Worm (Caenorhabditis elegans) whole organism, mixed stage, embryonic: ENCODE data around the gene picc-1.

Experiments used
- M03D4.4 ChIP-seq: sonication (generic microtip); optimal IDR thresholded peaks from 2 replicates; lab custom pipeline; 2017; ENCODE audit warnings: mild to moderate bottlenecking, missing genetic modification characterization, missing compliant biosample characterization
- bed-3 ChIP-seq: fragments of 200-800 bp; sonication (Bioruptor generic); optimal IDR thresholded peaks from 3 replicates; lab custom pipeline; 2018; ENCODE audit warnings: mild to moderate bottlenecking, missing genetic modification characterization, moderate library complexity, missing compliant biosample characterization
- blmp-1 ChIP-seq: fragments of 150-350 bp; optimal IDR thresholded peaks from 2 replicates; lab custom pipeline; 2014; ENCODE audit warnings: missing biosample characterization, missing genetic modification characterization
- ceh-39 ChIP-seq: fragments of 150-350 bp; optimal IDR thresholded peaks from 2 replicates; lab custom pipeline; 2014; ENCODE audit warnings: missing biosample characterization, missing genetic modification characterization
- ceh-43 ChIP-seq: fragments of 200-800 bp; sonication (Bioruptor generic); optimal IDR thresholded peaks from 2 replicates; lab custom pipeline; 2018; ENCODE audit warnings: mild to moderate bottlenecking, missing genetic modification characterization, moderate library complexity, missing compliant biosample characterization
- ceh-83 ChIP-seq: fragments of 200-800 bp; sonication (Bioruptor generic); optimal IDR thresholded peaks from 2 replicates; lab custom pipeline; 2018; ENCODE audit warnings: mild to moderate bottlenecking, missing genetic modification characterization, missing compliant biosample characterization
- ces-1 ChIP-seq: fragments of 150-350 bp; optimal IDR thresholded peaks from 2 replicates; lab custom pipeline; 2014; ENCODE audit warnings: missing biosample characterization, missing genetic modification reagents, missing genetic modification characterization
- cnd-1 ChIP-seq: fragments of 200-800 bp; sonication (Bioruptor generic); optimal IDR thresholded peaks from 2 replicates; lab custom pipeline; 2018; ENCODE audit warnings: mild to moderate bottlenecking, missing genetic modification characterization, missing compliant biosample characterization
- drap-1 ChIP-seq: fragments of 200-800 bp; sonication (Bioruptor generic); optimal IDR thresholded peaks from 3 replicates; lab custom pipeline; 2018; ENCODE audit warnings: mild to moderate bottlenecking, missing genetic modification characterization, missing compliant biosample characterization
- elt-1 ChIP-seq: sonication (generic microtip); optimal IDR thresholded peaks from 2 replicates; lab custom pipeline; 2017; ENCODE audit warnings: missing genetic modification characterization, mild to moderate bottlenecking, missing compliant biosample characterization, antibody characterized with exemption, moderate library complexity, borderline replicate concordance; ENCODE audit not compliant: insufficient read depth
- elt-3 ChIP-seq: fragments of 150-350 bp; optimal IDR thresholded peaks from 2 replicates; lab custom pipeline; 2014; ENCODE audit warnings: missing biosample characterization, missing genetic modification characterization
- flh-1 ChIP-seq: fragments of 200-800 bp; sonication (Bioruptor generic); optimal IDR thresholded peaks from 2 replicates; lab custom pipeline; 2018; ENCODE audit warnings: mild to moderate bottlenecking, missing genetic modification characterization, moderate library complexity, missing compliant biosample characterization
- ham-2 ChIP-seq: fragments of 200-800 bp; sonication (Bioruptor generic); optimal IDR thresholded peaks from 2 replicates; lab custom pipeline; 2018; ENCODE audit warnings: mild to moderate bottlenecking, missing genetic modification characterization, missing compliant biosample characterization
- hlh-1 ChIP-seq: fragments of 150-350 bp; optimal IDR thresholded peaks from 2 replicates; lab custom pipeline; 2014; ENCODE audit warnings: missing biosample characterization, missing genetic modification reagents, missing genetic modification characterization
- lin-13 ChIP-seq: fragments of 150-350 bp; optimal IDR thresholded peaks from 2 replicates; lab custom pipeline; 2014; ENCODE audit warnings: missing biosample characterization, missing genetic modification characterization
- lin-32 ChIP-seq: fragments of 200-800 bp; sonication (Bioruptor generic); optimal IDR thresholded peaks from 2 replicates; lab custom pipeline; 2018; ENCODE audit warnings: mild to moderate bottlenecking, missing genetic modification characterization, missing compliant biosample characterization
- lsy-2 ChIP-seq: fragments of 150-350 bp; optimal IDR thresholded peaks from 2 replicates; lab custom pipeline; 2014; ENCODE audit warnings: missing biosample characterization, missing genetic modification characterization
- mab-5 ChIP-seq: fragments of 150-350 bp; optimal IDR thresholded peaks from 2 replicates; lab custom pipeline; 2014; ENCODE audit warnings: missing biosample characterization, missing genetic modification characterization
- mep-1 ChIP-seq: fragments of 150-350 bp; optimal IDR thresholded peaks from 2 replicates; lab custom pipeline; 2017; ENCODE audit warnings: missing biosample characterization, missing genetic modification reagents, missing genetic modification characterization, inconsistent platforms
- mls-2 ChIP-seq: sonication (generic microtip); optimal IDR thresholded peaks from 2 replicates; lab custom pipeline; 2016; ENCODE audit warnings: mild to moderate bottlenecking, missing genetic modification characterization, moderate library complexity, missing compliant biosample characterization
- nhr-12 ChIP-seq: fragments of 150-350 bp; optimal IDR thresholded peaks from 2 replicates; lab custom pipeline; 2014; ENCODE audit warnings: missing biosample characterization, missing genetic modification characterization
- nhr-2 ChIP-seq: fragments of 150-350 bp; optimal IDR thresholded peaks from 2 replicates; lab custom pipeline; 2014; ENCODE audit warnings: missing biosample characterization, missing genetic modification characterization
- nhr-237 ChIP-seq: fragments of 150-350 bp; optimal IDR thresholded peaks from 2 replicates; lab custom pipeline; 2014; ENCODE audit warnings: missing biosample characterization, missing genetic modification characterization
- nhr-28 ChIP-seq: fragments of 150-350 bp; optimal IDR thresholded peaks from 2 replicates; lab custom pipeline; 2014; ENCODE audit warnings: missing biosample characterization, missing genetic modification characterization
- nhr-76 ChIP-seq: sonication (generic microtip); optimal IDR thresholded peaks from 2 replicates; lab custom pipeline; 2017; ENCODE audit warnings: missing biosample characterization, missing genetic modification characterization
- pha-4 ChIP-seq: fragments of 150-350 bp; optimal IDR thresholded peaks from 2 replicates; lab custom pipeline; 2018; ENCODE audit warnings: missing biosample characterization, missing genetic modification reagents, missing genetic modification characterization
- sem-2 ChIP-seq: fragments of 200-800 bp; sonication (Bioruptor generic); optimal IDR thresholded peaks from 2 replicates; lab custom pipeline; 2018; ENCODE audit warnings: mild to moderate bottlenecking, missing genetic modification characterization, missing compliant biosample characterization
- snpc-4 ChIP-seq: fragments of 150-350 bp; optimal IDR thresholded peaks from 2 replicates; lab custom pipeline; 2014; ENCODE audit warnings: missing biosample characterization, missing genetic modification characterization
- sptf-1 ChIP-seq: sonication (generic microtip); optimal IDR thresholded peaks from 2 replicates; lab custom pipeline; 2017; ENCODE audit warnings: mild to moderate bottlenecking, missing genetic modification characterization, moderate library complexity, missing compliant biosample characterization
- tbx-8 ChIP-seq: fragments of 200-800 bp; sonication (Bioruptor generic); optimal IDR thresholded peaks from 2 replicates; lab custom pipeline; 2018; ENCODE audit warnings: mild to moderate bottlenecking, missing genetic modification characterization, moderate library complexity, missing compliant biosample characterization
- unc-120 ChIP-seq: sonication (generic microtip); optimal IDR thresholded peaks from 2 replicates; lab custom pipeline; 2017; ENCODE audit warnings: missing genetic modification characterization, missing compliant biosample characterization; ENCODE audit not compliant: poor library complexity, severe bottlenecking
- unc-39 ChIP-seq: fragments of 150-350 bp; optimal IDR thresholded peaks from 2 replicates; lab custom pipeline; 2014; ENCODE audit warnings: missing biosample characterization, missing genetic modification characterization
- unc-62 ChIP-seq: fragments of 150-350 bp; optimal IDR thresholded peaks from 2 replicates; lab custom pipeline; 2014; ENCODE audit warnings: missing biosample characterization, missing genetic modification reagents, missing genetic modification characterization
- zip-8 ChIP-seq: fragments of 150-350 bp; optimal IDR thresholded peaks from 2 replicates; lab custom pipeline; 2014; ENCODE audit warnings: missing biosample characterization, missing genetic modification characterization
- ztf-11 ChIP-seq: fragments of 150-350 bp; optimal IDR thresholded peaks from 2 replicates; lab custom pipeline; 2014; ENCODE audit warnings: missing biosample characterization, missing genetic modification characterization

The picc-1 gene

DNA sequence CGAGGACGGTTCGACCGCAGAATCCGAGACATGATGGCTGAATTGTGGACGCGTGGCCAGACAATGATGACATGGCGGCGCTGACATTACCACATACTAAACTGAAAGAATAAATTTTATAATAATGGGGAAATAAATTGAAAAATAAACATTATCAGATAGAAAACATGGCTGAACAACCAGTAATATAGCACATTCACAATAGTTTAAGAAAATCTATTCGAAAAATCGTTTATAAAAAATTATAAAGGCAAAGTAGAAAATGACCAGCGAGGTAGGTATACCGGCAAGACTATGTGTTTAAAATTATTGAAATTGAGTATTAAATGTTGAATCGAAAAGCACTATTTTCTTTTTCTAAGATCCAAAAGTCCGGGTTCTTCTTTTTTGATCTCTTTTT, 32.4 kb downstream of the picc-1 start, which contains the start of gene jamp-1:
Gene jamp-1, minus strand, starts transcription at position 101 of the 400 bp plus-strand sequence.
- TF ChIP-seq lsy-2 (tag; lab: Kevin White, UChicago), result no peak
- TF ChIP-seq M03D4.4 (tag; lab: Kevin White, UChicago), result no peak

DNA sequence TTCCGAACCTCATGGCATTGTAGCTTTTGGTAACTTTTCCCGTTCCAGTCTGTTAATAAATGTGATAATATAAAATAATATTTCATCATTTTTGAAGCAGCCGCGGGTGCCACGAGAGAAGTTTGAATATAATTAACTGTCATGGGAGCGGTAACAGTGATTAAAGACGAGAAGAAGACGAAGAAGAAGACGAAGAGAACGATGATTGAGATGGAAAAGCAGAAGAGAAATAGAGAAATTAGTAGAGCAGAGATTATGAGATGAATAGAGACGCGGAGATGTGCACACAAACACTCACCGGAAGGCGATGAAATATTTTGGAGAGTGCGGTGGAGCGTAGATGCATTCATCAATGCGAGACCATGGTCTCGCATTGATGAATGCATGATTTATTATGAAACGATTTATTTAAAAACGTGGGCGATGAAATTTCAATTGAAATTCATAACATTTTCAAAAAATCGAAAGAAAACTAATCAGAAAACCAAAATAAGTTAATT, 34.4 kb downstream of the picc-1 start, which contains the start of gene seip-1:
Gene seip-1, minus strand, starts transcription at position 51 of the 500 bp plus-strand sequence.
- no peak for TF ChIP-seq ceh-83
- no peak for TF ChIP-seq mab-5 (tag; lab: Kevin White, UChicago)
- no peak for TF ChIP-seq tbx-8
- no peak for TF ChIP-seq zip-8 (tag; lab: Kevin White, UChicago)
- peak; percentile 91 for TF ChIP-seq mep-1 (tag; lab: Kevin White, UChicago)
- no peak for TF ChIP-seq ham-2 (GFP tag; lab: Kevin White, UChicago)
- TF ChIP-seq lin-13, result peak; percentile 52
- TF ChIP-seq ces-1 (GFP tag; lab: Kevin White, UChicago), result peak; percentile 80
- no peak for TF ChIP-seq elt-3 (tag; lab: Kevin White, UChicago)
- TF ChIP-seq sptf-1 (tag; lab: Kevin White, UChicago), result peak; percentile 28
- no peak for TF ChIP-seq lin-32 (GFP tag; lab: Kevin White, UChicago)
- no peak for TF ChIP-seq nhr-12 (tag; lab: Kevin White, UChicago)
- TF ChIP-seq flh-1 (GFP tag; lab: Kevin White, UChicago), result no peak
- TF ChIP-seq unc-62 (GFP tag; lab: Kevin White, UChicago), result peak; percentile 82
- TF ChIP-seq pha-4 (tag; lab: Kevin White, UChicago), result peak; percentile 76
- peak; percentile 72 for TF ChIP-seq nhr-237 (tag; lab: Kevin White, UChicago)
- peak; percentile 54 for TF ChIP-seq ceh-39 (tag; lab: Kevin White, UChicago)
- no peak for TF ChIP-seq ztf-11 (tag; lab: Kevin White, UChicago)
- no peak for TF ChIP-seq drap-1 (GFP tag; lab: Kevin White, UChicago)
- no peak for TF ChIP-seq nhr-2 (tag; lab: Kevin White, UChicago)
- TF ChIP-seq sem-2, result no peak
- no peak for TF ChIP-seq bed-3 (GFP tag; lab: Kevin White, UChicago)
- no peak for TF ChIP-seq nhr-76 (tag; lab: Kevin White, UChicago)
- no peak for TF ChIP-seq nhr-28 (tag; lab: Kevin White, UChicago)
- peak; percentile 68 for TF ChIP-seq lsy-2 (tag; lab: Kevin White, UChicago)
- peak; percentile 46 for TF ChIP-seq hlh-1 (tag; lab: Kevin White, UChicago)
- TF ChIP-seq cnd-1 (tag; lab: Kevin White, UChicago), result no peak
- TF ChIP-seq unc-39 (tag; lab: Kevin White, UChicago), result no peak
- TF ChIP-seq unc-120, result peak; percentile 5
- no peak for TF ChIP-seq blmp-1
- TF ChIP-seq M03D4.4 (tag; lab: Kevin White, UChicago), result no peak
- peak; percentile 65 for TF ChIP-seq mls-2 (tag; lab: Kevin White, UChicago)
- no peak for TF ChIP-seq snpc-4 (tag; lab: Kevin White, UChicago)
- no peak for TF ChIP-seq elt-1
- no peak for TF ChIP-seq ceh-43 (GFP tag; lab: Kevin White, UChicago)

DNA sequence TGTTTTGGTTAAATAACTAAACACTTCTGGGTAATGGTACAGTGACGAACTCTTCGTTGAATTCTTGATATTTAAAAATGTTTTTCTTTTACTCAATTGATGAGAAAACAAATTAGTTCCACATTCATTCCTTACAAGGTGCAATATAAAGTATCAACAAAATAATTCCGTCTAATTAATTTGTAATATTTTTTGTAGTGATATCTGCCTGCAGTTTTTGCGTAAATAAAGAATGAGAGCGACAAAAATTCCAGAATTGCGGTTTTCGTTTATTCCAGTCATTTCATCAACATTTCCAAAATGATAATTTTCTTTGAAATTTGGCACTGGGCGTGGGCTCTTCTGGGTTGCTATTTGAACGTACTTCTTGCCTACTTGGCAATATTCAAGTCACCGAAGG, 36.5 kb downstream of the picc-1 start, which contains the start of gene srd-20:
Gene srd-20, plus strand, starts transcription at position 301 of the 400 bp plus-strand sequence.
- no peak for TF ChIP-seq lin-32 (GFP tag; lab: Kevin White, UChicago)
- TF ChIP-seq sptf-1 (tag; lab: Kevin White, UChicago), result no peak
- TF ChIP-seq unc-120, result no peak
- no peak for TF ChIP-seq mls-2 (tag; lab: Kevin White, UChicago)
- TF ChIP-seq drap-1 (GFP tag; lab: Kevin White, UChicago), result no peak
- TF ChIP-seq ham-2 (GFP tag; lab: Kevin White, UChicago), result no peak
- TF ChIP-seq lsy-2 (tag; lab: Kevin White, UChicago), result no peak

DNA sequence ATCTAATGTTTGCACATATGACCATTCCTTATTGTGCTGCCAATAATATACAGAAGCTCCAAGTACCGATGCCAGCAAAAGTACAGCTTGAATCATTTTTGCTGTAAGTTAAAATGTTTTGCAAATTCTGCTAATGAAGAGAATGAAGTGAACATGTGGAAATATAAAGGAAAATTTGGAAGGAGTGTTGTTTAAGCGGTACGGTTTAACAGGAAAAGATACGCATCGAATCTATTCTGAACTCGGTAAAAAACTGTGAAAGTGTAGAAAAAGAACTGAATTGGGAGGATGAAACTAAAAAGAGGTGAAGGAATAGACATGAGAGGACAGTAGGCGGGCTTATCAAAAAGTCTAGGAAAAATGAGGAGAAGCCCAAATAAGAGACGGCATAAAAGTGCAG, 44.5 kb downstream of the picc-1 start, which contains the start of gene Y38A10A.2:
Gene Y38A10A.2, minus strand, starts transcription at position 101 of the 400 bp plus-strand sequence.
- TF ChIP-seq cnd-1 (tag; lab: Kevin White, UChicago), result no peak
- no peak for TF ChIP-seq nhr-12 (tag; lab: Kevin White, UChicago)
- TF ChIP-seq mls-2 (tag; lab: Kevin White, UChicago), result no peak
- no peak for TF ChIP-seq nhr-28 (tag; lab: Kevin White, UChicago)
- no peak for TF ChIP-seq flh-1 (GFP tag; lab: Kevin White, UChicago)
- TF ChIP-seq lin-32 (GFP tag; lab: Kevin White, UChicago), result no peak
- no peak for TF ChIP-seq hlh-1 (tag; lab: Kevin White, UChicago)
- no peak for TF ChIP-seq ham-2 (GFP tag; lab: Kevin White, UChicago)
- no peak for TF ChIP-seq nhr-76 (tag; lab: Kevin White, UChicago)
- no peak for TF ChIP-seq sem-2
- no peak for TF ChIP-seq unc-39 (tag; lab: Kevin White, UChicago)
- no peak for TF ChIP-seq nhr-2 (tag; lab: Kevin White, UChicago)
- no peak for TF ChIP-seq tbx-8
- no peak for TF ChIP-seq zip-8 (tag; lab: Kevin White, UChicago)
- no peak for TF ChIP-seq M03D4.4 (tag; lab: Kevin White, UChicago)
- TF ChIP-seq ceh-83, result no peak
- no peak for TF ChIP-seq mep-1 (tag; lab: Kevin White, UChicago)
- TF ChIP-seq unc-62 (GFP tag; lab: Kevin White, UChicago), result no peak
- no peak for TF ChIP-seq unc-120
- TF ChIP-seq elt-1, result no peak
